Worm (Caenorhabditis elegans) whole organism, late embryonic: ENCODE results near the gene C01G5.9.

ENCODE experiments used
- ama-1 ChIP-seq: fragments of 150-350 bp; optimal IDR thresholded peaks from 2 replicates; lab custom pipeline; 2014
- ceh-18 ChIP-seq: sonication (generic microtip); optimal IDR thresholded peaks from 2 replicates; lab custom pipeline; 2016; ENCODE audit warnings: missing genetic modification characterization, missing compliant biosample characterization
- ceh-2 ChIP-seq: sonication (generic microtip); optimal IDR thresholded peaks from 2 replicates; lab custom pipeline; 2016; ENCODE audit warnings: missing genotype, missing genetic modification characterization, missing compliant biosample characterization
- elt-2 ChIP-seq: sonication (generic microtip); optimal IDR thresholded peaks from 2 replicates; lab custom pipeline; 2016; ENCODE audit warnings: missing genetic modification reagents, missing genetic modification characterization, missing compliant biosample characterization
- ets-4 ChIP-seq: sonication (generic microtip); optimal IDR thresholded peaks from 2 replicates; lab custom pipeline; 2016; ENCODE audit warnings: missing genetic modification characterization, missing compliant biosample characterization
- pat-9 ChIP-seq: fragments of 200-800 bp; sonication (Bioruptor generic); optimal IDR thresholded peaks from 2 replicates; lab custom pipeline; 2018; ENCODE audit warnings: mild to moderate bottlenecking, missing genetic modification characterization, moderate library complexity, missing compliant biosample characterization

DNA sequence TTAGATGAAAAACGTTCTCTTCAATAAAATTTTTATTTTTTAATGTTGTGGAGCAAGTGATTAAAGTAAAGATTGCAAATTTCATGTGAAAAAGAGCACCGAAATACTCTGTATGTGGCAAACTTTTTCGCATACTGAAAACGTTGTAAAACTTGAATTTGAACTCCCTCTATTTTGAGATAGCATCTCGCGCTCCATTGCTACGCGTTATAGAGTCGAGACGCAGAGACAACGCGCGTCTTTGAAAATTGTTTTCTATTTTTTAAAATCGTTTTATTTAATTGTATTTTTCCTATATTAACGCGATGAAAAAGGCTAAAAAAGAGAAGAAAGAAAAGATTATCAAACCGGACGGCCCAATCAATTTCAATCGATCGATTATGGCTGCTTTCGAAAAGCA, 28.9 kb downstream of the C01G5.9 start, which contains the start of gene fan-1:
- TF ChIP-seq pat-9 (tag; lab: Kevin White, UChicago) (no peak), ama-1 (no peak), elt-2 (no peak), ceh-2 (tag; lab: Kevin White, UChicago) (no peak), ets-4 (tag; lab: Kevin White, UChicago) (peak; percentile 8), ceh-18 (tag; lab: Kevin White, UChicago) (no peak)
